Worm (Caenorhabditis elegans) whole organism, early embryonic: ENCODE data around the gene lon-2.

Experiments used
- B0310.2 ChIP-seq: sonication (generic microtip); optimal IDR thresholded peaks from 2 replicates; lab custom pipeline; 2016; ENCODE audit warnings: mild to moderate bottlenecking, missing genetic modification characterization, missing compliant biosample characterization
- F13C5.2 ChIP-seq: sonication (generic microtip); optimal IDR thresholded peaks from 2 replicates; lab custom pipeline; 2017; ENCODE audit warnings: mild to moderate bottlenecking, missing genetic modification characterization, inconsistent platforms, missing compliant biosample characterization
- ama-1 ChIP-seq: fragments of 150-350 bp; optimal IDR thresholded peaks from 2 replicates; lab custom pipeline; 2014
- ets-7 ChIP-seq: sonication (generic microtip); optimal IDR thresholded peaks from 2 replicates; lab custom pipeline; 2016; ENCODE audit warnings: missing genotype, missing genetic modification characterization, missing compliant biosample characterization
- hmg-4 ChIP-seq: fragments of 200-800 bp; sonication (Bioruptor generic); optimal IDR thresholded peaks from 2 replicates; lab custom pipeline; 2018; ENCODE audit warnings: mild to moderate bottlenecking, missing genetic modification characterization, missing compliant biosample characterization
- hnd-1 ChIP-seq: sonication (generic microtip); optimal IDR thresholded peaks from 2 replicates; lab custom pipeline; 2016; ENCODE audit warnings: missing genetic modification characterization, missing compliant biosample characterization
- tbx-11 ChIP-seq: fragments of 200-800 bp; sonication (Bioruptor generic); IDR thresholded peaks from 2 replicates; pipeline ENCODE4 v1.3.6; 2022; ENCODE audit warnings: missing genetic modification characterization, missing compliant biosample characterization
- tbx-37 ChIP-seq: fragments of 200-800 bp; sonication (Bioruptor generic); conservative IDR thresholded peaks from 2 replicates; pipeline ENCODE4 v1.3.6; 2022; ENCODE audit warnings: missing genetic modification reagents, missing genetic modification characterization, missing compliant biosample characterization
- tra-4 ChIP-seq: sonication (generic microtip); optimal IDR thresholded peaks from 2 replicates; lab custom pipeline; 2017; ENCODE audit warnings: missing genetic modification characterization, missing compliant biosample characterization

ce11 chrX:4711698-4712329 is 37.1 kb downstream of the lon-2 start, which contains the start of the genes dnj-14 and glit-1:
- TF ChIP-seq F13C5.2 (tag; lab: Kevin White, UChicago): peak; percentile 55
- no peak for TF ChIP-seq ets-7 (tag; lab: Kevin White, UChicago)
- no peak for TF ChIP-seq ama-1 (lab: Kevin White, UChicago)
- no peak for TF ChIP-seq B0310.2 (tag; lab: Kevin White, UChicago)
- no peak; the same call in 1 of the 2 replicates for TF ChIP-seq tbx-37
- no peak for TF ChIP-seq hnd-1
- peak; percentile 80 for TF ChIP-seq hmg-4 (GFP tag; lab: Kevin White, UChicago)
- no peak for TF ChIP-seq tra-4 (tag; lab: Kevin White, UChicago)
- TF ChIP-seq tbx-11: no peak
